Worm (Caenorhabditis elegans): Measurements from ENCODE around the gene F56D1.1.

DNA sequence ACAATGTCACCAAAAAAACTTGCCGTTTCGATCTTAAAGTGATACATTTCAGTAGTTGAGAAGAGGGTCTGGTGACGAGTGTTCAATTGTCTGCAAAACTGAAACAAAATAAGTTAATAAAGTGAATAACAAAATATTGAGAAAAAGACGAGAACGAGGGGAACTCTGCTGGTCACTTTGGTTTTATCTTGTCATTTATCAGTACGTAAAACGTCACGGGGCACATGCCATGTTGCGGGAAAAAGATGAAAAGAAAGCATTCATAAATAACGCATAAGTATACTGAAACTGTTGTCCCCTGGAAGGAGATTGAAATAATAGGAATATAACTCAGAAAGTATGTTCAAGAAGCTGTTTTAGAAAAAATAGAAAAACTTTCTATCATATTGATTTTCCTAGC lies 36.4 kb downstream of the F56D1.1 start, which contains the start of gene sahd-1:
- no peak for TF ChIP-seq hlh-6 (tag; optimal IDR thresholded peaks at IDR 0.05)
- no peak for TF ChIP-seq hlh-8 (tag; optimal IDR thresholded peaks at IDR 0.05)
- TF ChIP-seq rnt-1 (tag; optimal IDR thresholded peaks at IDR 0.05) = no peak
